Worm (Caenorhabditis elegans) whole organism, L1 larva: ENCODE results near the gene Y43F8B.11.

Experiments
- C04F5.9 ChIP-seq: sonication (generic microtip); optimal IDR thresholded peaks from 2 replicates; lab custom pipeline; 2016; ENCODE audit warnings: missing genetic modification characterization, missing compliant biosample characterization
- C16A3.4 ChIP-seq: fragments of 150-350 bp; optimal IDR thresholded peaks from 2 replicates; lab custom pipeline; 2014; ENCODE audit warnings: missing biosample characterization, missing genetic modification characterization
- C34B4.2 ChIP-seq: sonication (generic microtip); optimal IDR thresholded peaks from 2 replicates; lab custom pipeline; 2017; ENCODE audit warnings: mild to moderate bottlenecking, missing genetic modification characterization, missing compliant biosample characterization
- F16B12.6 ChIP-seq: fragments of 150-350 bp; optimal IDR thresholded peaks from 2 replicates; lab custom pipeline; 2014; ENCODE audit warnings: missing biosample characterization, missing genetic modification characterization
- alr-1 ChIP-seq: fragments of 200-800 bp; sonication (Bioruptor generic); optimal IDR thresholded peaks from 2 replicates; lab custom pipeline; 2018; ENCODE audit warnings: borderline replicate concordance, mild to moderate bottlenecking, missing genetic modification characterization, missing compliant biosample characterization
- aly-2 ChIP-seq: fragments of 150-350 bp; optimal IDR thresholded peaks from 2 replicates; lab custom pipeline; 2014; ENCODE audit warnings: missing biosample characterization, missing genetic modification characterization
- blmp-1 ChIP-seq: fragments of 150-350 bp; optimal IDR thresholded peaks from 2 replicates; lab custom pipeline; 2014; ENCODE audit warnings: missing biosample characterization, missing genetic modification characterization
- ceh-82 ChIP-seq, 3 experiments: fragments of 150-350 bp in 1 of 3; sonication (generic microtip) in 2 of 3; optimal IDR thresholded peaks; 2 replicates each; lab custom pipeline; 2014 to 2017; ENCODE audit warnings: missing biosample characterization in 3 of 3, missing genetic modification characterization in 3 of 3
- dsc-1 ChIP-seq: sonication (generic microtip); optimal IDR thresholded peaks from 2 replicates; lab custom pipeline; 2016; ENCODE audit warnings: mild to moderate bottlenecking, missing genetic modification characterization, missing compliant biosample characterization
- efl-1 ChIP-seq, 4 experiments: fragments of 150-350 bp; optimal IDR thresholded peaks in 3 of 4; peaks in 1 of 4; 1 replicate in 1 of 4; 2 replicates in 3 of 4; lab custom pipeline; 2014; ENCODE audit warnings: missing biosample characterization in 2 of 4, missing genetic modification characterization in 2 of 4, missing genetic modification reagents in 2 of 4
- efl-3 ChIP-seq: fragments of 200-800 bp; sonication (Bioruptor generic); optimal IDR thresholded peaks from 2 replicates; lab custom pipeline; 2018; ENCODE audit warnings: mild to moderate bottlenecking, missing genetic modification characterization, missing compliant biosample characterization
- egl-13 ChIP-seq: sonication (generic microtip); optimal IDR thresholded peaks from 2 replicates; lab custom pipeline; 2016; ENCODE audit warnings: missing genotype, missing genetic modification reagents, missing genetic modification characterization, missing compliant biosample characterization
- elt-2 ChIP-seq: sonication (generic microtip); optimal IDR thresholded peaks from 2 replicates; lab custom pipeline; 2016; ENCODE audit warnings: missing genetic modification characterization, mild to moderate bottlenecking, inconsistent platforms, missing compliant biosample characterization, missing genetic modification reagents
- elt-3 ChIP-seq, 6 experiments: fragments of 150-350 bp in 1 of 6; sonication (generic microtip); optimal IDR thresholded peaks; 2 replicates each; lab custom pipeline; 2017 to 2018; ENCODE audit warnings: missing biosample characterization in 6 of 6, missing genetic modification characterization in 6 of 6, inconsistent platforms in 1 of 6
- ets-5 ChIP-seq: fragments of 200-800 bp; sonication (Bioruptor generic); IDR thresholded peaks from 2 replicates; pipeline ENCODE4 v1.3.6; 2022; ENCODE audit warnings: missing genetic modification characterization, missing compliant biosample characterization
- fkh-10 ChIP-seq: sonication (generic microtip); optimal IDR thresholded peaks from 2 replicates; lab custom pipeline; 2017; ENCODE audit warnings: missing biosample characterization, missing genetic modification reagents, missing genetic modification characterization
- fkh-4 ChIP-seq: sonication (generic microtip); optimal IDR thresholded peaks from 2 replicates; lab custom pipeline; 2016; ENCODE audit warnings: missing compliant biosample characterization, missing genetic modification characterization, borderline replicate concordance
- grh-1 ChIP-seq: fragments of 200-800 bp; sonication (Bioruptor generic); IDR thresholded peaks from 2 replicates; pipeline ENCODE4 v1.3.6; 2022; ENCODE audit warnings: missing genetic modification reagents, missing genetic modification characterization, missing compliant biosample characterization
- hlh-4 ChIP-seq: sonication (generic microtip); optimal IDR thresholded peaks from 2 replicates; lab custom pipeline; 2016; ENCODE audit warnings: mild to moderate bottlenecking, missing genetic modification characterization, missing compliant biosample characterization
- hpl-2 ChIP-seq: fragments of 150-350 bp; optimal IDR thresholded peaks from 2 replicates; lab custom pipeline; 2014; ENCODE audit warnings: missing biosample characterization, missing genetic modification reagents, missing genetic modification characterization
- lin-14 ChIP-seq: fragments of 200-800 bp; sonication (Bioruptor generic); optimal IDR thresholded peaks from 2 replicates; lab custom pipeline; 2018; ENCODE audit warnings: mild to moderate bottlenecking, missing genetic modification characterization, moderate library complexity, missing compliant biosample characterization
- lin-39 ChIP-seq: fragments of 150-350 bp; optimal IDR thresholded peaks from 2 replicates; lab custom pipeline; 2014; ENCODE audit warnings: missing biosample characterization, missing genetic modification reagents, missing genetic modification characterization
- lir-3 ChIP-seq: sonication (generic microtip); optimal IDR thresholded peaks from 2 replicates; lab custom pipeline; 2016; ENCODE audit warnings: mild to moderate bottlenecking, missing genetic modification characterization, moderate library complexity, missing compliant biosample characterization; ENCODE audit not compliant: poor library complexity
- mab-9 ChIP-seq: fragments of 200-800 bp; sonication (Bioruptor generic); IDR thresholded peaks from 2 replicates; pipeline ENCODE4 v1.3.6; 2022; ENCODE audit warnings: missing genetic modification reagents, missing genetic modification characterization, missing compliant biosample characterization
- mdl-1 ChIP-seq, 2 experiments: fragments of 150-350 bp; optimal IDR thresholded peaks; 2 replicates each; lab custom pipeline; 2014 to 2017; ENCODE audit warnings: missing biosample characterization in 2 of 2, missing genetic modification characterization in 2 of 2, inconsistent platforms in 1 of 2
- mef-2 ChIP-seq: fragments of 150-350 bp; optimal IDR thresholded peaks from 2 replicates; lab custom pipeline; 2014; ENCODE audit warnings: missing biosample characterization, missing genetic modification characterization
- nhr-11 ChIP-seq: fragments of 150-350 bp; optimal IDR thresholded peaks from 2 replicates; lab custom pipeline; 2014; ENCODE audit warnings: missing biosample characterization, missing genetic modification characterization
- nhr-19 ChIP-seq: fragments of 200-800 bp; sonication (Bioruptor generic); conservative IDR thresholded peaks from 2 replicates; pipeline ENCODE4 v1.3.6; 2022; ENCODE audit warnings: missing genetic modification characterization, missing compliant biosample characterization
- nhr-20 ChIP-seq: sonication (generic microtip); optimal IDR thresholded peaks from 2 replicates; lab custom pipeline; 2016; ENCODE audit warnings: mild to moderate bottlenecking, missing genetic modification characterization, missing compliant biosample characterization
- nhr-237 ChIP-seq: fragments of 150-350 bp; optimal IDR thresholded peaks from 2 replicates; lab custom pipeline; 2014; ENCODE audit warnings: missing biosample characterization, missing genetic modification characterization
- nhr-85 ChIP-seq: sonication (generic microtip); peaks from one replicate; lab custom pipeline; 2016; ENCODE audit warnings: missing genetic modification characterization, inconsistent platforms, missing compliant biosample characterization
- pax-3 ChIP-seq: fragments of 200-800 bp; sonication (Bioruptor generic); optimal IDR thresholded peaks from 2 replicates; lab custom pipeline; 2018; ENCODE audit warnings: mild to moderate bottlenecking, missing genetic modification characterization, moderate library complexity, missing compliant biosample characterization
- pqm-1 ChIP-seq: sonication (generic microtip); optimal IDR thresholded peaks from 3 replicates; lab custom pipeline; 2017; ENCODE audit warnings: missing biosample characterization, missing genetic modification characterization
- snpc-4 ChIP-seq: fragments of 150-350 bp; optimal IDR thresholded peaks from 2 replicates; lab custom pipeline; 2014; ENCODE audit warnings: missing biosample characterization, missing genetic modification characterization
- snu-23 ChIP-seq: sonication (generic microtip); optimal IDR thresholded peaks from 2 replicates; lab custom pipeline; 2016; ENCODE audit warnings: missing genetic modification characterization, missing compliant biosample characterization
- sox-4 ChIP-seq: sonication (generic microtip); optimal IDR thresholded peaks from 2 replicates; lab custom pipeline; 2016; ENCODE audit warnings: missing genetic modification characterization, missing compliant biosample characterization
- sptf-1 ChIP-seq: fragments of 150-350 bp; optimal IDR thresholded peaks from 2 replicates; lab custom pipeline; 2014; ENCODE audit warnings: missing biosample characterization, missing genetic modification characterization
- sup-37 ChIP-seq: fragments of 200-800 bp; sonication (Bioruptor generic); optimal IDR thresholded peaks from 2 replicates; lab custom pipeline; 2018; ENCODE audit warnings: mild to moderate bottlenecking, missing genetic modification characterization, missing compliant biosample characterization
- swsn-7 ChIP-seq: sonication (generic microtip); optimal IDR thresholded peaks from 2 replicates; lab custom pipeline; 2016; ENCODE audit warnings: missing genetic modification characterization, missing compliant biosample characterization
- unc-62 ChIP-seq: fragments of 150-350 bp; optimal IDR thresholded peaks from 2 replicates; lab custom pipeline; 2014; ENCODE audit warnings: missing biosample characterization, missing genetic modification reagents, missing genetic modification characterization
- unc-86 ChIP-seq: sonication (generic microtip); optimal IDR thresholded peaks from 2 replicates; lab custom pipeline; 2016; ENCODE audit warnings: missing genetic modification characterization, missing compliant biosample characterization
- vab-15 ChIP-seq: sonication (generic microtip); optimal IDR thresholded peaks from 2 replicates; lab custom pipeline; 2017; ENCODE audit warnings: missing genotype, mild to moderate bottlenecking, missing genetic modification characterization, missing compliant biosample characterization
- xbp-1 ChIP-seq: sonication (generic microtip); optimal IDR thresholded peaks from 2 replicates; lab custom pipeline; 2016; ENCODE audit warnings: missing genetic modification characterization, missing compliant biosample characterization

Y43F8B.11 gene

ce11 chrV:19429605-19430004 is 40.9 kb upstream of the Y43F8B.11 start (continued):
- no peak for TF ChIP-seq C16A3.4
- no peak for TF ChIP-seq hpl-2 (GFP tag; lab: Kevin White, UChicago)
- no peak for TF ChIP-seq ceh-82 (tag; optimal IDR thresholded peaks at IDR 0.05; lab: Kevin White, UChicago)
- no peak for TF ChIP-seq nhr-11 (tag; lab: Kevin White, UChicago)
- no peak for TF ChIP-seq unc-62 (GFP tag; lab: Kevin White, UChicago)
- TF ChIP-seq lin-14 (GFP tag; lab: Kevin White, UChicago), result peak; percentile 73
- no peak for TF ChIP-seq F16B12.6 (tag; lab: Kevin White, UChicago)
- peak; percentile 21 for TF ChIP-seq snu-23 (GFP tag; lab: Kevin White, UChicago)
- TF ChIP-seq efl-1 (optimal IDR thresholded peaks at IDR 0.05; lab: Kevin White, UChicago), result no peak
- no peak for TF ChIP-seq efl-1 (GFP tag; optimal IDR thresholded peaks at IDR 0.05 in 1 of 2; lab: Kevin White, UChicago)
- TF ChIP-seq efl-3 (GFP tag; lab: Kevin White, UChicago), result no peak
- TF ChIP-seq sptf-1 (tag; lab: Kevin White, UChicago), result no peak
- TF ChIP-seq elt-2, result no peak
- TF ChIP-seq blmp-1 (tag; lab: Kevin White, UChicago), result no peak
- no peak for TF ChIP-seq fkh-4
- TF ChIP-seq mdl-1 (tag; optimal IDR thresholded peaks at IDR 0.05; lab: Kevin White, UChicago), result no peak
- TF ChIP-seq unc-86, result no peak
- TF ChIP-seq, all 84 proteins: peak for 10

ce11 chrV:19430351-19430913 is 40.1 kb upstream of the Y43F8B.11 start:
- no peak for TF ChIP-seq aly-2
- TF ChIP-seq sox-4 (tag; lab: Kevin White, UChicago), result no peak
- TF ChIP-seq blmp-1 (tag; lab: Kevin White, UChicago), result no peak
- TF ChIP-seq nhr-19 (GFP tag; lab: Robert Waterston, UW), result 0 out of 2 replicates have a peak, but pooled peaks have one; percentile 6

ce11 chrV:19431036-19431435 is 39.4 kb upstream of the Y43F8B.11 start, which contains the start of gene srw-85:
srw-85 (minus strand) TSS chrV:19431136.
- TF ChIP-seq nhr-85 (no peak), C16A3.4 (no peak), ceh-82 (tag; optimal IDR thresholded peaks at IDR 0.05; lab: Kevin White, UChicago) (no peak), mef-2 (tag; lab: Kevin White, UChicago) (no peak), sup-37 (GFP tag; lab: Kevin White, UChicago) (no peak), snpc-4 (no peak), elt-3 (tag; optimal IDR thresholded peaks at IDR 0.05; lab: Kevin White, UChicago) (no peak), nhr-20 (tag; lab: Kevin White, UChicago) (no peak), vab-15 (tag; lab: Kevin White, UChicago) (no peak), alr-1 (tag; lab: Kevin White, UChicago) (no peak), C34B4.2 (tag; lab: Kevin White, UChicago) (no peak), fkh-10 (GFP tag; lab: Kevin White, UChicago) (no peak), egl-13 (tag; lab: Kevin White, UChicago) (no peak), dsc-1 (tag; lab: Kevin White, UChicago) (no peak), C04F5.9 (no peak), unc-62 (GFP tag; lab: Kevin White, UChicago) (no peak)

ce11 chrV:19432030-19432429 is 38.5 kb upstream of the Y43F8B.11 start:
- no peak for TF ChIP-seq alr-1 (tag; lab: Kevin White, UChicago)
- TF ChIP-seq swsn-7, result no peak
- no peak for TF ChIP-seq grh-1 (GFP tag; lab: Robert Waterston, UW)
- TF ChIP-seq elt-2, result peak; percentile 14

ce11 chrV:19432972-19433371 is 37.5 kb upstream of the Y43F8B.11 start, which contains the start of gene C25F9.11:
C25F9.11 (minus strand) TSS chrV:19433072.
- TF ChIP-seq grh-1 (GFP tag; lab: Robert Waterston, UW) (no peak), ets-5 (GFP tag; lab: Robert Waterston, UW) (no peak), lir-3 (tag; lab: Kevin White, UChicago) (no peak), pqm-1 (tag; lab: Kevin White, UChicago) (no peak), snpc-4 (no peak), hpl-2 (GFP tag; lab: Kevin White, UChicago) (no peak), xbp-1 (tag; lab: Kevin White, UChicago) (no peak), hlh-4 (no peak), lin-39 (tag; lab: Kevin White, UChicago) (no peak), nhr-237 (tag; lab: Kevin White, UChicago) (no peak), pax-3 (tag; lab: Kevin White, UChicago) (no peak), mab-9 (GFP tag; lab: Robert Waterston, UW) (no peak)
